Fruit fly (Drosophila melanogaster) whole organism, embryonic: ENCODE data around the gene Gr97a.

ENCODE experiments used
- CG1024 ChIP-seq: fragments of 200-800 bp; sonication (Bioruptor generic); IDR thresholded peaks from 2 replicates; pipeline ENCODE4 v1.3.6; 2022; ENCODE audit warnings: missing biosample characterization, missing genetic modification characterization
- CG12155 ChIP-seq: fragments of 200-800 bp; sonication (Bioruptor generic); optimal IDR thresholded peaks from 3 replicates; lab custom pipeline; 2016; ENCODE audit warnings: missing biosample characterization, missing genetic modification characterization
- CG12219 ChIP-seq: fragments of 200-800 bp; sonication (Bioruptor generic); optimal IDR thresholded peaks from 3 replicates; lab custom pipeline; 2018; ENCODE audit warnings: missing biosample characterization, mild to moderate bottlenecking, missing genetic modification characterization
- CG12236 ChIP-seq: fragments of 200-800 bp; sonication (Bioruptor generic); optimal IDR thresholded peaks from 2 replicates; lab custom pipeline; 2016; ENCODE audit warnings: missing biosample characterization, missing genetic modification characterization
- CG14050 ChIP-seq: fragments of 200-800 bp; sonication (Bioruptor generic); IDR thresholded peaks from 3 replicates; pipeline ENCODE4 v1.3.6; 2022; ENCODE audit warnings: missing biosample characterization, missing genetic modification characterization
- CG15514 ChIP-seq: fragments of 200-800 bp; sonication (Bioruptor generic); optimal IDR thresholded peaks from 3 replicates; lab custom pipeline; 2017; ENCODE audit warnings: missing biosample characterization, missing genetic modification characterization, mild to moderate bottlenecking, moderate library complexity, missing genetic modification reagents
- CG15601 ChIP-seq: fragments of 200-800 bp; sonication (Bioruptor generic); optimal IDR thresholded peaks from 3 replicates; lab custom pipeline; 2019; ENCODE audit warnings: missing biosample characterization, mild to moderate bottlenecking, missing genetic modification characterization, moderate library complexity
- CG1603 ChIP-seq: fragments of 200-800 bp; sonication (Bioruptor generic); optimal IDR thresholded peaks from 2 replicates; lab custom pipeline; 2019; ENCODE audit warnings: missing biosample characterization, mild to moderate bottlenecking, missing genetic modification characterization, moderate library complexity
- CG16815 ChIP-seq: fragments of 200-800 bp; sonication (Bioruptor generic); optimal IDR thresholded peaks from 3 replicates; lab custom pipeline; 2017; ENCODE audit warnings: missing biosample characterization, mild to moderate bottlenecking, missing genetic modification characterization
- CG16863 ChIP-seq: fragments of 200-800 bp; sonication (Bioruptor generic); optimal IDR thresholded peaks from 3 replicates; lab custom pipeline; 2016; ENCODE audit warnings: missing biosample characterization, missing genetic modification characterization
- CG17359 ChIP-seq: fragments of 200-800 bp; sonication (Bioruptor generic); optimal IDR thresholded peaks from 3 replicates; lab custom pipeline; 2018; ENCODE audit warnings: missing biosample characterization, mild to moderate bottlenecking, missing genetic modification characterization, moderate library complexity
- CG1792 ChIP-seq: fragments of 200-800 bp; sonication (Bioruptor generic); optimal IDR thresholded peaks from 2 replicates; lab custom pipeline; 2016; ENCODE audit warnings: missing biosample characterization, missing genetic modification characterization
- CG30020 ChIP-seq: fragments of 200-800 bp; optimal IDR thresholded peaks from 2 replicates; lab custom pipeline; 2019; ENCODE audit warnings: missing biosample characterization, mild to moderate bottlenecking, missing genetic modification characterization, moderate library complexity
- CG33557 ChIP-seq: fragments of 200-800 bp; sonication (Bioruptor generic); optimal IDR thresholded peaks from 2 replicates; lab custom pipeline; 2019; ENCODE audit warnings: missing biosample characterization, mild to moderate bottlenecking, missing genetic modification characterization, moderate library complexity
- CG3407 ChIP-seq: fragments of 200-800 bp; sonication (Bioruptor generic); optimal IDR thresholded peaks from 2 replicates; lab custom pipeline; 2018; ENCODE audit warnings: missing biosample characterization, mild to moderate bottlenecking, missing genetic modification characterization
- CG4854 ChIP-seq: fragments of 200-800 bp; sonication (Bioruptor generic); optimal IDR thresholded peaks from 2 replicates; lab custom pipeline; 2016; ENCODE audit warnings: missing biosample characterization, missing genetic modification characterization, inconsistent platforms
- CG6272 ChIP-seq: fragments of 200-800 bp; sonication (Bioruptor generic); IDR thresholded peaks from 2 replicates; pipeline ENCODE4 v1.3.6; 2022; ENCODE audit warnings: missing biosample characterization, missing genetic modification characterization
- CG7271 ChIP-seq: fragments of 200-800 bp; sonication (Bioruptor generic); optimal IDR thresholded peaks from 2 replicates; lab custom pipeline; 2018; ENCODE audit warnings: missing biosample characterization, mild to moderate bottlenecking, missing genetic modification characterization, moderate library complexity
- CG8290 ChIP-seq, 3 experiments: fragments of 200-800 bp; sonication (Bioruptor generic); optimal IDR thresholded peaks; 2 replicates each; lab custom pipeline; 2016 to 2019; ENCODE audit warnings: missing biosample characterization in 3 of 3, missing genetic modification characterization in 3 of 3, mild to moderate bottlenecking in 2 of 3, moderate library complexity in 1 of 3
- CG9876 ChIP-seq: fragments of 200-800 bp; sonication (Bioruptor generic); optimal IDR thresholded peaks from 2 replicates; lab custom pipeline; 2016; ENCODE audit warnings: missing biosample characterization, missing genetic modification characterization
- CoRest ChIP-seq: fragments of 200-800 bp; sonication (Bioruptor generic); optimal IDR thresholded peaks from 3 replicates; lab custom pipeline; 2018; ENCODE audit warnings: missing biosample characterization, mild to moderate bottlenecking, missing genetic modification characterization, moderate library complexity
- HHEX ChIP-seq: fragments of 200-800 bp; sonication (Bioruptor generic); optimal IDR thresholded peaks from 3 replicates; lab custom pipeline; 2017; ENCODE audit warnings: missing biosample characterization, mild to moderate bottlenecking, missing genetic modification characterization, missing genetic modification reagents
- HLH54F ChIP-seq: fragments of 200-800 bp; sonication (Bioruptor generic); optimal IDR thresholded peaks from 3 replicates; lab custom pipeline; 2016; ENCODE audit warnings: missing biosample characterization, missing genetic modification characterization
- Hsf ChIP-seq: fragments of 200-800 bp; sonication (Bioruptor generic); optimal IDR thresholded peaks from 3 replicates; lab custom pipeline; 2016; ENCODE audit warnings: missing biosample characterization, missing genetic modification characterization
- Kr ChIP-seq: fragments of 200-800 bp; sonication (Bioruptor generic); optimal IDR thresholded peaks from 2 replicates; lab custom pipeline; 2017; ENCODE audit warnings: missing biosample characterization, mild to moderate bottlenecking, missing genetic modification characterization
- MESR4 ChIP-seq: fragments of 200-800 bp; sonication (Bioruptor generic); optimal IDR thresholded peaks from 2 replicates; lab custom pipeline; 2018; ENCODE audit warnings: missing biosample characterization, mild to moderate bottlenecking, missing genetic modification characterization, moderate library complexity
- MTF-1 ChIP-seq: fragments of 200-800 bp; sonication (Bioruptor generic); optimal IDR thresholded peaks from 2 replicates; lab custom pipeline; 2018; ENCODE audit warnings: missing biosample characterization, mild to moderate bottlenecking, missing genetic modification characterization, borderline replicate concordance
- Mes4 ChIP-seq: fragments of 200-800 bp; sonication (Bioruptor generic); optimal IDR thresholded peaks from 2 replicates; lab custom pipeline; 2016; ENCODE audit warnings: missing biosample characterization, missing genetic modification characterization
- NC2α ChIP-seq: fragments of 200-800 bp; sonication (Bioruptor generic); optimal IDR thresholded peaks from 2 replicates; lab custom pipeline; 2016; ENCODE audit warnings: missing biosample characterization, missing genetic modification characterization
- NFAT ChIP-seq: fragments of 200-800 bp; sonication (Bioruptor generic); IDR thresholded peaks from 2 replicates; pipeline ENCODE4 v1.3.6; 2022; ENCODE audit warnings: missing biosample characterization, missing genetic modification characterization
- Neu2 ChIP-seq: fragments of 200-800 bp; sonication (Bioruptor generic); optimal IDR thresholded peaks from 3 replicates; lab custom pipeline; 2016; ENCODE audit warnings: missing biosample characterization, missing genetic modification characterization, borderline replicate concordance
- NfI ChIP-seq: fragments of 200-800 bp; sonication (Bioruptor generic); optimal IDR thresholded peaks from 3 replicates; lab custom pipeline; 2018; ENCODE audit warnings: missing biosample characterization, mild to moderate bottlenecking, missing genetic modification characterization, moderate library complexity
- PHDP ChIP-seq: fragments of 200-800 bp; sonication (Bioruptor generic); optimal IDR thresholded peaks from 3 replicates; lab custom pipeline; 2018; ENCODE audit warnings: missing biosample characterization, mild to moderate bottlenecking, missing genetic modification characterization, moderate library complexity
- Ravus ChIP-seq: fragments of 200-800 bp; sonication (Bioruptor generic); IDR thresholded peaks from 2 replicates; pipeline ENCODE4 v1.3.6; 2022; ENCODE audit warnings: missing biosample characterization, missing genetic modification characterization
- YL-1 ChIP-seq: fragments of 200-800 bp; sonication (Bioruptor generic); optimal IDR thresholded peaks from 3 replicates; lab custom pipeline; 2017; ENCODE audit warnings: missing biosample characterization, mild to moderate bottlenecking, missing genetic modification characterization
- aop ChIP-seq: fragments of 200-800 bp; sonication (Bioruptor generic); IDR thresholded peaks from 2 replicates; pipeline ENCODE4 v1.3.6; 2022; ENCODE audit warnings: missing biosample characterization, missing genetic modification characterization
- cg ChIP-seq: fragments of 200-800 bp; sonication (Bioruptor generic); optimal IDR thresholded peaks from 3 replicates; lab custom pipeline; 2019; ENCODE audit warnings: missing biosample characterization, mild to moderate bottlenecking, missing genetic modification characterization, moderate library complexity
- chif ChIP-seq, 2 experiments: fragments of 200-800 bp; sonication (Bioruptor generic); optimal IDR thresholded peaks; 3 replicates each; lab custom pipeline; 2016; ENCODE audit warnings: missing biosample characterization in 2 of 2, missing genetic modification characterization in 2 of 2
- fru ChIP-seq: fragments of >200 bp; optimal IDR thresholded peaks from 2 replicates; lab custom pipeline; 2017
- hkb ChIP-seq, 2 experiments: fragments of 200-800 bp in 1 of 2; fragments of >200 bp in 1 of 2; sonication (Bioruptor generic) in 1 of 2; IDR thresholded peaks in 1 of 2; optimal IDR thresholded peaks in 1 of 2; 2 replicates each; pipeline versions ENCODE4 v1.3.6 to Lab custom; 2017 to 2022; ENCODE audit warnings: missing biosample characterization in 1 of 2, missing genetic modification characterization in 1 of 2
- jing ChIP-seq: fragments of 200-800 bp; sonication (Bioruptor generic); optimal IDR thresholded peaks from 2 replicates; lab custom pipeline; 2018; ENCODE audit warnings: missing biosample characterization, mild to moderate bottlenecking, missing genetic modification characterization
- nau ChIP-seq: fragments of 200-800 bp; sonication (Bioruptor generic); optimal IDR thresholded peaks from 3 replicates; lab custom pipeline; 2017; ENCODE audit warnings: missing biosample characterization, mild to moderate bottlenecking, missing genetic modification characterization, missing genetic modification reagents
- nerfin-1 ChIP-seq: fragments of 200-800 bp; sonication (Bioruptor generic); optimal IDR thresholded peaks from 3 replicates; lab custom pipeline; 2019; ENCODE audit warnings: missing biosample characterization, mild to moderate bottlenecking, missing genetic modification characterization, moderate library complexity
- p53 ChIP-seq: fragments of 200-800 bp; sonication (Bioruptor generic); optimal IDR thresholded peaks from 2 replicates; lab custom pipeline; 2016; ENCODE audit warnings: missing biosample characterization, missing genetic modification characterization
- pb ChIP-seq: fragments of 200-800 bp; sonication (Bioruptor generic); optimal IDR thresholded peaks from 3 replicates; lab custom pipeline; 2016; ENCODE audit warnings: missing biosample characterization, missing genetic modification characterization
- tll ChIP-seq, 2 experiments: fragments of 200-800 bp in 1 of 2; fragments of >200 bp in 1 of 2; sonication (Bioruptor generic) in 1 of 2; optimal IDR thresholded peaks; 2 replicates each; lab custom pipeline; 2017 to 2019; ENCODE audit warnings: missing biosample characterization in 2 of 2, missing genetic modification characterization in 2 of 2, mild to moderate bottlenecking in 1 of 2, moderate library complexity in 1 of 2
- tna ChIP-seq: fragments of 200-800 bp; sonication (Bioruptor generic); IDR thresholded peaks from 2 replicates; pipeline ENCODE4 v1.3.6; 2022; ENCODE audit warnings: missing biosample characterization, missing genetic modification characterization; ENCODE audit not compliant: partially characterized antibody
- zfh1 ChIP-seq: fragments of 200-800 bp; sonication (Bioruptor generic); IDR thresholded peaks from 3 replicates; pipeline ENCODE4 v1.3.6; 2022; ENCODE audit warnings: missing biosample characterization, missing genetic modification characterization

Gene Gr97a

DNA sequence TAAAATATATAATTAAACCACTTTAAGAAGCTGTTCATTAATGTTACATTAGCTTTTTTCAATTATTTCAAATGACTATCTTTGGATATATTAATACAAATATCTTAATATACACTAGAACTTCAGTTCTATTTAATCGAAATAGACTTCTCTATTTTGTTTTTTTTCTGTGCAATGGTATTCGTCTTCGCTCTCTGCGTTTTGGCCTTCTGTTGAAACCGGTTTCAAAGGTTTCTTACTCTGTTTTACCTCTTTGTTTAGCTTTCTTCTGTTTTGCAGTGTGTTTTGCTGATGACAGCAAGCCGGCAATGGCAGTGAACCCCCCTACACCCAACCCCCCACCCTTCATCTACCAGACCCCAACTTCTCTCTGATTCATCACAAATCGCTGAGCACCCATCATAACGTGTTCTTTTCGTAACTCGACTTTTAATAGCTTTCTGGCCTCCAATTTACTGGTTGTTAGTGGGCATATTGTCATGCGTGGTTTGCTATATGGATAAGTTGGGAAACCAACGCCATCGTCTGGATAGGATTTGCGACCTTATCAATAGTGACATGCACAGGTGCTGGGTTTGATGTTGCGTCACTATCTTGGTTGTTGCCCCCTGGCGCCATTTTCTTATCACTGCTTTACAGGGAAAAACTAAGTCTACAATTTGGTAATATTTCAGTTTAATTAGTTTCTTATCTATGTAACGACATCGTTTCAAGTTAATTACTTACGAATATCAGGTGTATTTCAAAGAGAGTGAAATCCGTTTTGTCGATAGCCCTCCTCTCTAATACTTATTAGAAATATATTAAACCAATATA lies 2.7 kb upstream of the Gr97a start (continued):
- no peak for TF ChIP-seq CG9876 (GFP tag; lab: Kevin White, UChicago)
- TF ChIP-seq aop (GFP tag; lab: Robert Waterston, UW) = no peak
- TF ChIP-seq CG16863 (GFP tag; lab: Kevin White, UChicago) = no peak
- no peak for TF ChIP-seq HHEX (GFP tag; lab: Kevin White, UChicago)
- TF ChIP-seq CG30020 = no peak
- TF ChIP-seq CG14050 (GFP tag; lab: Robert Waterston, UW) = no peak
- no peak for TF ChIP-seq CG4854
- no peak for TF ChIP-seq CG17359 (tag; lab: Kevin White, UChicago)
- TF ChIP-seq Hsf (GFP tag; lab: Kevin White, UChicago) = no peak
- no peak for TF ChIP-seq CG15601
- peak; percentile 47 for TF ChIP-seq PHDP (tag; lab: Kevin White, UChicago)
- TF ChIP-seq MESR4 (GFP tag; lab: Kevin White, UChicago) = no peak
- peak; percentile 51 for TF ChIP-seq CoRest (tag; lab: Kevin White, UChicago)
- TF ChIP-seq fru = no peak
- TF ChIP-seq chif (GFP tag; optimal IDR thresholded peaks at IDR 0.05; lab: Kevin White, UChicago) = no peak
- no peak for TF ChIP-seq nerfin-1 (tag; lab: Kevin White, UChicago)
- TF ChIP-seq Kr (GFP tag; lab: Kevin White, UChicago) = no peak
- TF ChIP-seq CG12236 (GFP tag; lab: Kevin White, UChicago) = no peak
- no peak for TF ChIP-seq HLH54F (GFP tag; lab: Kevin White, UChicago)
- no peak for TF ChIP-seq zfh1 (GFP tag; lab: Robert Waterston, UW)
- TF ChIP-seq p53 (GFP tag; lab: Kevin White, UChicago) = no peak
- TF ChIP-seq CG1024 = no peak
- TF ChIP-seq hkb (optimal IDR thresholded peaks at IDR 0.05; lab: Kevin White, UChicago) = no peak
- TF ChIP-seq hkb (GFP tag; IDR thresholded peaks at IDR 0.05; lab: Robert Waterston, UW) = no peak
- no peak for TF ChIP-seq nau (GFP tag; lab: Kevin White, UChicago)
- no peak for TF ChIP-seq CG6272 (GFP tag; lab: Robert Waterston, UW)
- no peak for TF ChIP-seq Neu2
- no peak for TF ChIP-seq NC2α (GFP tag; lab: Kevin White, UChicago)
- TF ChIP-seq CG33557 (GFP tag; lab: Kevin White, UChicago) = no peak
- TF ChIP-seq MTF-1 = no peak
- TF ChIP-seq YL-1 (GFP tag; lab: Kevin White, UChicago) = no peak
- TF ChIP-seq NfI = no peak
- TF ChIP-seq CG7271 = no peak
- no peak for TF ChIP-seq CG8290 (GFP tag; optimal IDR thresholded peaks at IDR 0.05; lab: Kevin White, UChicago)
- TF ChIP-seq CG8290 (tag; optimal IDR thresholded peaks at IDR 0.05; lab: Kevin White, UChicago) = no peak
- TF ChIP-seq CG12219 (GFP tag; lab: Kevin White, UChicago) = no peak
- TF ChIP-seq CG16815 = no peak
- no peak for TF ChIP-seq NFAT (GFP tag; lab: Robert Waterston, UW)
- TF ChIP-seq cg (GFP tag; lab: Kevin White, UChicago) = no peak
- no peak for TF ChIP-seq Mes4 (GFP tag; lab: Kevin White, UChicago)
- TF ChIP-seq CG15514 (GFP tag; lab: Kevin White, UChicago) = no peak
- no peak for TF ChIP-seq CG1603 (tag; lab: Kevin White, UChicago)
- TF ChIP-seq CG12155 (GFP tag; lab: Kevin White, UChicago) = no peak
- TF ChIP-seq CG3407 (GFP tag; lab: Kevin White, UChicago) = no peak
- no peak for TF ChIP-seq tll (GFP tag; optimal IDR thresholded peaks at IDR 0.05; lab: Kevin White, UChicago)
- no peak for TF ChIP-seq jing (GFP tag; lab: Kevin White, UChicago)
- no peak for TF ChIP-seq Ravus (GFP tag; lab: Robert Waterston, UW)
- no peak for TF ChIP-seq pb (GFP tag; lab: Kevin White, UChicago)
- no peak for TF ChIP-seq tna (GFP tag; lab: Robert Waterston, UW)
- no peak for TF ChIP-seq CG1792
